Worm (Caenorhabditis elegans) whole organism, midembryonic: ENCODE measurements around the gene glb-27.

Experiments used
- T22C8.4 ChIP-seq: fragments of 200-800 bp; sonication (Bioruptor generic); IDR thresholded peaks from 2 replicates; pipeline ENCODE4 v1.3.6; 2022; ENCODE audit warnings: missing genetic modification characterization, missing compliant biosample characterization
- cog-1 ChIP-seq: sonication (generic microtip); optimal IDR thresholded peaks from 2 replicates; lab custom pipeline; 2016; ENCODE audit warnings: missing genetic modification characterization, missing compliant biosample characterization
- flt-1 ChIP-seq: fragments of 200-800 bp; sonication (Bioruptor generic); IDR thresholded peaks from 2 replicates; pipeline ENCODE4 v1.3.6; 2022; ENCODE audit warnings: missing genetic modification characterization, missing compliant biosample characterization
- klf-2 ChIP-seq: fragments of 200-800 bp; sonication (Bioruptor generic); conservative IDR thresholded peaks from 2 replicates; pipeline ENCODE4 v1.3.6; 2022; ENCODE audit warnings: missing genetic modification reagents, missing genetic modification characterization, missing compliant biosample characterization
- med-1 ChIP-seq: sonication (generic microtip); optimal IDR thresholded peaks from 2 replicates; lab custom pipeline; 2017; ENCODE audit warnings: missing genetic modification characterization, mild to moderate bottlenecking, missing compliant biosample characterization, antibody characterized with exemption, missing genetic modification reagents; ENCODE audit not compliant: insufficient read depth
- ref-1 ChIP-seq: fragments of 200-800 bp; sonication (Bioruptor generic); conservative IDR thresholded peaks from 2 replicates; pipeline ENCODE4 v1.3.6; 2022; ENCODE audit warnings: missing genetic modification reagents, missing genetic modification characterization, missing compliant biosample characterization
- tab-1 ChIP-seq: fragments of 200-800 bp; sonication (Bioruptor generic); IDR thresholded peaks from 2 replicates; pipeline ENCODE4 v1.3.6; 2022; ENCODE audit warnings: missing genetic modification characterization, missing compliant biosample characterization
- ztf-23 ChIP-seq: fragments of 200-800 bp; sonication (Bioruptor generic); IDR thresholded peaks from 2 replicates; pipeline ENCODE4 v1.3.6; 2022; ENCODE audit warnings: missing genetic modification reagents, missing genetic modification characterization, missing compliant biosample characterization
- ztf-29 ChIP-seq: fragments of 200-800 bp; sonication (Bioruptor generic); IDR thresholded peaks from 2 replicates; pipeline ENCODE4 v1.3.6; 2022; ENCODE audit warnings: missing genetic modification reagents, missing genetic modification characterization, missing compliant biosample characterization

DNA sequence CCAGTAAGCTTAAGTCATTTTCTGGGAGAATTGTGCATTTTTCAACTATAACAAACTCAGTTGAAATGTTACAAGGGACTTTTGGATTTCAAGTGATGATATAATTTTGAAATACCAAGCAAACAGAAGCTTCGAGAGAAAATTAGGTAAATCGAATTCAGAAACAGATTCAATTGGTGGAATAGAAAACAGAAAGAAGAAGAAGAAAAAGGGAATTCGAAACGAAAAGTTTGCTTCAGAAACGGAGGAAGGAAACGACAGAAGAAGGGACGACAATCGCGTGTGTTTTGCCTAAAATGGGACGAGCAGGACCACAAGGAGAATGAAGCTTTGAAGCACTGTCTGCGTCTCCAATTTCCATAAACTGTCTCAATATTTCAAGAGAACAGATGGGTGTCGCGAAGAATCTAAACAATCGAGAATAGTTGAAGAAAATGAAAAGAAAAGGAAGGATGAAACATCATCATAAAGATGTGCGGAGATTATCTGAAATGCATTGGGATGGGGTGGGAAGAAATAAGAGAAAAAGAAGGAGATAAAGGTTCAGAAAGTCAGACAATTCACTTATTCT, 31.7 kb upstream of the glb-27 start:
- TF ChIP-seq T22C8.4 (GFP tag; lab: Robert Waterston, UW) (no peak), ref-1 (GFP tag; lab: Robert Waterston, UW) (no peak), flt-1 (GFP tag; lab: Robert Waterston, UW) (no peak), ztf-29 (GFP tag; lab: Robert Waterston, UW) (no peak), ztf-23 (GFP tag; lab: Robert Waterston, UW) (no peak), cog-1 (tag; lab: Kevin White, UChicago) (no peak), tab-1 (GFP tag; lab: Robert Waterston, UW) (no peak), klf-2 (GFP tag; lab: Robert Waterston, UW) (no peak), med-1 (GFP tag; lab: Kevin White, UChicago) (no peak)
